Fruit fly (Drosophila melanogaster) S2 (cell line): ENCODE results near the gene CG5676.

Source experiments
- CG8478 ChIP-seq: fragments of >200 bp; optimal IDR thresholded peaks from 2 replicates; lab custom pipeline; 2018
- CTCF ChIP-seq, 2 experiments: fragments of >200 bp; optimal IDR thresholded peaks; 2 replicates each; lab custom pipeline; 2018

The CG5676 gene

dm6 chr2L:10255725-10256158 lies at the start of gene CG5676:
Gene CG5676, minus strand, starts transcription at chr2L:10255891.
- TF ChIP-seq CTCF (optimal IDR thresholded peaks at IDR 0.05; lab: Kevin White, UChicago), result no peak
- TF ChIP-seq CG8478, result no peak

- TF ChIP-seq CTCF (optimal IDR thresholded peaks at IDR 0.05; lab: Kevin White, UChicago) (peak in 1 of 2 experiments; percentile 48), CG8478 (no peak)
Measured at dm6 chr2L:10303786-10304185, 48.1 kb upstream of the CG5676 start, which contains the start of gene nmd. Gene nmd, minus strand, starts transcription at chr2L:10303947.

DNA sequence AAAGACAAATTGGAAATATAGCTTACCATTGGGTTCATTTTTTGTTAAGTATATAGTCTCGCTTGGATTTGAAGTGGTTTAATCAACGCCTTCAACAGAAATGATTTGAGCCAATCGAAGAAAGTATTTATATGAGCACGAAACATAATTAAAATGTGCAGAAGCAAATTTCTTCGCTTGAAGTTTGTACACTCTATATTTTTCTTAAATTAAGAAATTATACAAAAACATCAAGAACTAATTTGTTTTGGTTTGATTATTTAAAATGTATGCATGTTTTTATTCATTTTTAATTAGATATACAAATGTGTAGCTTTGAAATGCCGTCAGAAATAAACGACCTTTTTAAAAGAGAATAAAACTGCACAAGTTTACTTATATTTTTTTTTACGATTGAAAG lies 46.2 kb upstream of the CG5676 start, which contains the start of gene CG13138:
Gene CG13138 (minus strand): TSS at position 101 of the 400 bp plus-strand sequence.
- no peak for TF ChIP-seq CTCF (optimal IDR thresholded peaks at IDR 0.05; lab: Kevin White, UChicago)
- no peak for TF ChIP-seq CG8478

- TF ChIP-seq CG8478, result no peak
Measured at dm6 chr2L:10299810-10300147, 44.1 kb upstream of the CG5676 start, which contains the start of gene CYLD. Gene CYLD, minus strand, starts transcription at chr2L:10299847.

dm6 chr2L:10299077-10299809 lies 43.6 kb upstream of the CG5676 start:
- no peak for TF ChIP-seq CTCF (optimal IDR thresholded peaks at IDR 0.05; lab: Kevin White, UChicago)
- no peak for TF ChIP-seq CG8478

dm6 chr2L:10298306-10298705 lies 42.6 kb upstream of the CG5676 start:
- TF ChIP-seq CG8478 (no peak), CTCF (optimal IDR thresholded peaks at IDR 0.05; lab: Kevin White, UChicago) (peak; percentile 19 to 40)

DNA sequence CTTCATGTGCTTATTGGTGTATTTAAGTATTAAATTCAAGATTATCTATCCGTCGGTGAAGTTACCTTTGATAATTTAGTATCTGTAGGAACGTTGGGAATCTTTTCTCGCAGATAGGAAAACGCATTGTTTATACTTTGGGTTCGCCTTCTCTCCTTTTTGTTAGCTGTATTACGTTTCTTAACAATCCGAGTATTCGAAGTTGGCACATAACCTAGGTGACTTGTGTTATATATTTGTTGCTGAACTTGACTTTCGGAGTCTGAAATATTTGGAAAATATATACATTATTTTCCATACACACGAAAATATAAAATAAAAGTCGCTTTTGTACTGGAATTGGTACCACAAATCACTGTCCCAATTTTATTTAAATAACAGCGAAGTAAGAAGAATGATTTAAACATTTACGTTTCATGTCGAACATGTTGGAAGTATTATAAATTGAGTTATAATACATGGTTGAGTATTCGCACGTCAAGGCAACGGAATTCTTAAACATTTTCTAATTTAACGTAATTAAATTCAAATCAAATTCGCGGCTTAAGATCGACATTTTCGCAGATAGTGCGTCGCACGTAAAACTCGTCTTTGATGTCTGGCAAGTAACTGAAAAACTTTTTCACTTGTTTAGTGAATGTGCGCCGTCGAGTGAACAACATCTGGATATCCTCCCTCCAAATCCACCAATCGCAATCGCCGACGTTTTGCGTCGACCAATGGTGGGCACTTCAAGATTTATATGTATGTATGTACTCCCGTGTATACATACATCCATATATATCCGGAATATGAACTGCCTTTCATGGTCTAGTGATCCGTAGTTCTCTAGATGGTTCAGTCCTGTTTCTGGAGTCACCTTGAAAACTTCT lies 39.3 kb upstream of the CG5676 start, which contains the start of gene Hand:
Gene Hand (minus strand): TSS at position 588 of the 872 bp plus-strand sequence.
- no peak for TF ChIP-seq CG8478
- TF ChIP-seq CTCF (optimal IDR thresholded peaks at IDR 0.05; lab: Kevin White, UChicago), result no peak

DNA sequence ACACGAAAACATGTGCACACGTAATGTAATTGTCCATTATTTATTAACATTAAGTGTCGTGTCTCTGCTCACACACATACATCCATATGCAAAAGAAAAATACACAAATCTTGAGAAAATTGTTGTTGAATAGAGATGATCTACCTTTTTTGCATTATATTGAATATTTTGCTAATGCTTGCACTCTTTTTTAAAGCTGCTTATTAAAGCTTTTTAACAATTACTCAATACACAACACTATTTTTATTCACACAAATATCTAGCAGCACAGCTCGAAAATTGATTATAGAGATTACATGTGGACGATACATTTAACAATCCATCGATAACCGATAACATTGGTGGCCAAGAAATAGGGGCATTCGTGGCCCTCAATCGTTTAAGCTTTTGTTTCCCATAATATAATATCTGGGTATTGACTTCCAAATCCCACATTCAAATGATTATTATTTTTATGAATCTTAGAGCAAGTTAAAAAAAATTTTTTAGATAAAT lies 36.4 kb upstream of the CG5676 start, which contains the start of gene Ufd4:
Gene Ufd4 (minus strand): TSS at position 300 of the 495 bp plus-strand sequence.
- TF ChIP-seq CG8478 (no peak), CTCF (optimal IDR thresholded peaks at IDR 0.05; lab: Kevin White, UChicago) (no peak)

dm6 chr2L:10291276-10291675 lies 35.6 kb upstream of the CG5676 start:
- TF ChIP-seq CG8478 (no peak), CTCF (optimal IDR thresholded peaks at IDR 0.05; lab: Kevin White, UChicago) (no peak)

DNA sequence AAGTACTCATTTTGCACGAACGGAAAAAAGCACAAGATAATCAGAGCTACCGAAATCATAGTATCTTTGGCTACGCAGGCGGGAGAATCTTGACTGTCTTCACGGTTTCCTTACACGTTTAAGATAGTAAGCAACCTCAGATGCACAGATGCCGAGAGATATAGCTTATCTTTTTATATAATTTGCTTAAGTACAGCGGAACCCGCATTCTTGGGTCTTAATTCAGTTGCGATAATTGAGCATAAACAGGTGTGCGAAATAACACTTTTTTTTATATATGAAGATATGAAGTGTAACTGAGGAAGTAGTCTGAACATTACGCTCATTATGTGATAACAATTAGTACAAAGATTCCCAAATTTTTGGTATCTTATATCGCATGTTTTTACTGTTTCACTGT lies 25.1 kb upstream of the CG5676 start, which contains the start of gene CG34043:
Gene CG34043 (minus strand): TSS at position 101 of the 400 bp plus-strand sequence.
- no peak for TF ChIP-seq CTCF (optimal IDR thresholded peaks at IDR 0.05; lab: Kevin White, UChicago)
- no peak for TF ChIP-seq CG8478

- TF ChIP-seq CG8478 (no peak), CTCF (optimal IDR thresholded peaks at IDR 0.05; lab: Kevin White, UChicago) (peak in 1 of 2 experiments; percentile 21)
Measured at dm6 chr2L:10278658-10279057, 23.0 kb upstream of the CG5676 start, which contains the start of gene Utx. Gene Utx, minus strand, starts transcription at chr2L:10278811.

DNA sequence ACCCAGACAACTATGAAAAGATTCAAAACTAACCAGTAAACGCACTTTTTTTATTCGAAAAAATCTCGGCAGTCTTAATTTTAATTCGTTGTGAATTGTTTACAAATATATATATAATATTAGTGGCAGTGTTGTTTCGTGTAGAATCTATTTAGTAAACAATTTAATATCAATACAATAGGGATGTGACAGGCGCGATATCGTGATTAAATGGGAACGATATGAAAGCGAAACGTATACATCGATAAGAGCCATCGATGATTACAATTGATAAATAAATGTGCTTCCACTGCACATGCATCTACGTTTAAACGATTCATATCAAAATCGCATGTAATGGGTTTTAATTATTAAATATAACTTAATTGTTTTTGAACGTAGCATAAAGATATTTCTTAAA lies 21.7 kb upstream of the CG5676 start:
- peak in 1 of 2 experiments; percentile 9 for TF ChIP-seq CTCF (optimal IDR thresholded peaks at IDR 0.05; lab: Kevin White, UChicago)
- no peak for TF ChIP-seq CG8478

- TF ChIP-seq CG8478 (no peak), CTCF (optimal IDR thresholded peaks at IDR 0.05; lab: Kevin White, UChicago) (no peak)
Measured at dm6 chr2L:10276846-10277245, 21.2 kb upstream of the CG5676 start.

DNA sequence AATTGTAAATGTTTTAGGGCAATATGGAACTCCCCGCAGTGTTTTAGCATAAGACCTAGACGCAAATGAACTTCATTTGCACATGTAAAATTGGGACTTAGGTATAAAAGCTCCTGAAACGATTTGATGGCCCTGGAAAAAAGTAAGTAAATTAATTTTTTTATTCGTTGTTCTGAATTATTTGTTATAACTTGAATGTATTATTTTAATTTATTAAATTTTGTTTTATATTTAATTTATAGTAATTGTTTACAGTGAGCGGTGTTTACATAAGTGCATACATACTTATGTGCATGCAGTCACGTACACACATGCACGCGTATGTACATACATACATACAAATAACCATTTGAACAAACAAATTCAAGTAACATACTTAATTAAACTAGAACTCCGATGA lies 20.7 kb upstream of the CG5676 start:
- no peak for TF ChIP-seq CTCF (optimal IDR thresholded peaks at IDR 0.05; lab: Kevin White, UChicago)
- no peak for TF ChIP-seq CG8478

DNA sequence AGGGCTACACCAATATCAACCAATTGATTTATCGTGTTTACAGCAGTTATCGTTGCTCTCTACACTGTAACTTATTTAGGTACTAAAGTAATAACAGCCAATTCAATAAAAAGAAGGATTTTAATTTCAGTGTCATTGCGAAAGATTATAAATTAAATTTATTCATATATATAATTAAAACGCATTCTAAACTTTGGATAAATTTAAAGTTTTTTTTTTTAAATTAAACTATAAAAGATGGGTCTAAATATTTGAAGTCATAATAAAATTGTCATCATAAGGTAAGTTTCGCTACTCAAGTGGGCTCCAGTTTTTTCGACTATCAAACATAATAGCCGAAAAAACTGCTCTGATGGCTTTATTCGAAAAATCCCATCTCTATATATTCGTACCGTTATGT lies 16.5 kb upstream of the CG5676 start, which contains the start of gene trk:
Gene trk (minus strand): TSS at position 101 of the 400 bp plus-strand sequence.
- no peak for TF ChIP-seq CG8478
- TF ChIP-seq CTCF (optimal IDR thresholded peaks at IDR 0.05; lab: Kevin White, UChicago), result no peak
